Worm (Caenorhabditis elegans) whole organism, dauer: ENCODE results near the gene zmp-1.

Source experiments
- unc-62 ChIP-seq: sonication (generic microtip); optimal IDR thresholded peaks from 2 replicates; lab custom pipeline; 2017; ENCODE audit warnings: missing biosample characterization, missing genetic modification reagents, missing genetic modification characterization

zmp-1 gene

ce11 chrIII:5898631-5899030, 34.1 kb downstream of the zmp-1 start:
- TF ChIP-seq unc-62 (GFP tag; lab: Kevin White, UChicago), result no peak

- TF ChIP-seq unc-62 (GFP tag; lab: Kevin White, UChicago), result no peak
These were observed 35.3 kb downstream of the zmp-1 start for ce11 chrIII:5897468-5897867.

ce11 chrIII:5895913-5896312, 36.8 kb downstream of the zmp-1 start, which contains the start of gene pxl-1:
Gene pxl-1 (minus strand): TSS chrIII:5896013.
- no peak for TF ChIP-seq unc-62 (GFP tag; lab: Kevin White, UChicago)

DNA sequence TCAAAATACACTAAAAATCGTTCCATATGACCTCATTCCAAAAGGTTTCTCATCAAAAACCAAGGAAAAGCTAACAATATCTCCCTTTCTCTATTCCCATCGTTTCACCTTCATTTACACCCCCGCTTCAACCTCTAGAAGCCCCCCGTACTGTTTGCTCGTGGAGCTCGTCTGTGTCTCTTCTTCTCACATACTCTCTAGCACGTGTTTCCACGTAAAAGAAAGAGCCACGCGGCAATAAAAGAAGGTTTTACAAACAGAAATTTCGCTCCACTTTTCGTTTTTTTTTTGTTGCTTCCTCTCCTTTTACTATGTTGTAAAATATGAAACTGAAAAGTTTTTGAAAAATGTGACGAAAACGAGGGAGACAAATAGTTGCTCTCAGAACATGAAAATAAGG, 39.8 kb downstream of the zmp-1 start:
- no peak for TF ChIP-seq unc-62 (GFP tag; lab: Kevin White, UChicago)

- TF ChIP-seq unc-62 (GFP tag; lab: Kevin White, UChicago), result no peak
These were observed 44.1 kb downstream of the zmp-1 start, which contains the start of gene C28H8.8 for ce11 chrIII:5888675-5889074. Gene C28H8.8 (minus strand): TSS chrIII:5888775.

ce11 chrIII:5886893-5887292, 45.9 kb downstream of the zmp-1 start, which contains the start of gene C28H8.7:
Gene C28H8.7 (minus strand): TSS chrIII:5886993.
- TF ChIP-seq unc-62 (GFP tag; lab: Kevin White, UChicago), result no peak

ce11 chrIII:5884459-5884858, 48.3 kb downstream of the zmp-1 start:
- TF ChIP-seq unc-62 (GFP tag; lab: Kevin White, UChicago), result no peak

- TF ChIP-seq unc-62 (GFP tag; lab: Kevin White, UChicago), result no peak
These were observed 48.7 kb downstream of the zmp-1 start, which contains the start of gene C28H8.5 for ce11 chrIII:5884007-5884406. Gene C28H8.5 (plus strand): TSS chrIII:5884307.

DNA sequence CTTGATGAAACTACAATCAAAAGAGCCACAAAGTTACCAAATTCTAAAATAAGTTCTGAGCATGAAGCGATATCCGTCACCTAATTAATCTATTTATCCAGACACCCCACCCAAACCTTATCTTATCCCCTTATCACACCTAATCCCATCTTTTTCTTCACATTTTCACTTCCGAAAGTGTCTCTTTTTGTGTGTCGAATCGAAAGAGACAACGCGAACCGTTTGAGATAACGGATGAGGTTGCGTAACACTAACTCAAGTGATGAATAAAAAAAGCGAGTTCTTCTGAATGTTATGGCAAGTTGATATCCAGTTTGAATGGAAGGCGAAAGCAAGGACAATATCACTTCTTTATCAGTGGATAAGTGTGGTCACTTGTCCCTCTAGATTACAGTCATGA, 49.2 kb downstream of the zmp-1 start:
- no peak for TF ChIP-seq unc-62 (GFP tag; lab: Kevin White, UChicago)

ce11 chrIII:5882823-5883222, 49.9 kb downstream of the zmp-1 start, which contains the start of gene F01F1.14:
Gene F01F1.14 (minus strand): TSS chrIII:5882923.
- TF ChIP-seq unc-62 (GFP tag; lab: Kevin White, UChicago), result no peak

DNA sequence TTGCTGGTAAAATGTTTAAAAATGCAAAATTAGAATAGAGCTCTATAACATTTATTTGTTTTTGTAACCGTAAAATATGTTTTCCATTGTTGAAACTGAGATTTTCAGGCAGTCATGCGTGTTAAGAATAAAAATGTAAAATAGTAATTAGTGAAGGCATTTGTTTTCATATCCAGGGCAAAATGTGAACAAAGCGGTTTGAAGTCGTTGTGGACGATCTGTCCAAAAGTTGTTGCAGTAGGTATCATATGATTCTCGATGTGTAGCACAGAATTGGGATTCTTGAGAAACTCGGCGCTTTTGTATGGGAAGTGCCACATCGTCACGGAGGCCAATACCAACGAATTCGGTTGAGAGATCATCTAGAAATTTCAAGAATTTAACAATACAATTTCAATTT, 50.5 kb downstream of the zmp-1 start:
- TF ChIP-seq unc-62 (GFP tag; lab: Kevin White, UChicago), result no peak

ce11 chrIII:5879291-5879968, 53.3 kb downstream of the zmp-1 start, which contains the start of gene hpo-10:
Gene hpo-10 (plus strand): TSS chrIII:5879489.
- TF ChIP-seq unc-62 (GFP tag; lab: Kevin White, UChicago), result no peak

DNA sequence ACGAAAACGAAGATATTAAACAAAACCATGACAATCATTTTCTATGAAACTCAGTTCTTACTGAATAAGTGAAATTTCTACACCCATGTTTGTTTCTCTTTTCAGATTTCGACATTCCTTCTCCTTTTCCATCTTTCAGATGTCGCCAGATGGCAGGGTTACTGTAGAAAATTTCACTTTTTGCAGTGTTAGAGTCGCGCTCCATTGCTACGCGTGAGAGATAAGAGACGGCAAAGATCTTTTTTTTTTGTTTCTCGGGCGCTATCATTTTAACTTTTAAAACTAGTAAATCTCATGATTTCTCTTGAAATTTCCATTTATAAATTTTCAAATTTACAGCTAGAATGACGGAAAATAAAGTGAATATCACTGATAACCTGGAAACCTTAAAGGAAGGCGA, 54.5 kb downstream of the zmp-1 start, which contains the start of the genes mig-21 and F01F1.2:
Gene mig-21, minus strand, starts transcription at position 166 of the 400 bp plus-strand sequence.
Gene F01F1.2, plus strand, starts transcription at position 340 of the 400 bp plus-strand sequence.
- no peak for TF ChIP-seq unc-62 (GFP tag; lab: Kevin White, UChicago)
